Worm (Caenorhabditis elegans) whole organism, L4/young adult: ENCODE results near the gene C03A7.2.

Source experiments
- dao-5 ChIP-seq: sonication (generic microtip); optimal IDR thresholded peaks from 2 replicates; lab custom pipeline; 2016; ENCODE audit warnings: missing genotype, missing genetic modification characterization, moderate library complexity, missing compliant biosample characterization
- him-1 ChIP-seq: sonication (generic microtip); optimal IDR thresholded peaks from 2 replicates; lab custom pipeline; 2016; ENCODE audit warnings: missing genotype, missing genetic modification reagents, missing genetic modification characterization, missing compliant biosample characterization

- no peak for TF ChIP-seq him-1 (tag; lab: Kevin White, UChicago)
- no peak for TF ChIP-seq dao-5
Observed at ce11 chrV:5200188-5200587, 18.5 kb downstream of the C03A7.2 start.
